Worm (Caenorhabditis elegans) whole organism, L4/young adult: Measurements from ENCODE around the gene F26A10.2.

ENCODE experiments used
- W03F9.2 ChIP-seq: fragments of 150-350 bp; optimal IDR thresholded peaks from 2 replicates; lab custom pipeline; 2014; ENCODE audit warnings: missing biosample characterization, missing genetic modification characterization
- dao-5 ChIP-seq: sonication (generic microtip); optimal IDR thresholded peaks from 2 replicates; lab custom pipeline; 2016; ENCODE audit warnings: missing genotype, missing genetic modification characterization, moderate library complexity, missing compliant biosample characterization
- him-1 ChIP-seq: sonication (generic microtip); optimal IDR thresholded peaks from 2 replicates; lab custom pipeline; 2016; ENCODE audit warnings: missing genotype, missing genetic modification reagents, missing genetic modification characterization, missing compliant biosample characterization

F26A10.2 gene

DNA sequence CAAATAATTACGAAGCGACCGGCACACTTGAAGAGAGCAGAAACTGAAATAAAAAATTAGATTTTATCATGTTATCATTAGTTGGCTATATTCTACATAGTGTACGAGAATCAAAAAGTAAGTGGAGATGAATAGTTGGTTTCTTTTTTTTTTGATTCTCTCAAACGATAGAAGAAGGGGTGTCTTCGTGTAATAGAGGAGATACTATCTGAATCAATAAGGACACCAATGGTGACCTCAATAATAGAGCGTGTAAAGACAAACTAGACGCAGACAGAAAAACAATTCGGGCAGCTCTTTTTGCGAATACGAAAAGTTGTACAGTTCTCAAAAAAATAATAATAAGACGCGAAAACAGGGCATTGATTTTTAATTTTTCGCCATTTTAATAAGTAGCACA is 17.3 kb upstream of the F26A10.2 start:
- no peak for TF ChIP-seq him-1 (tag; lab: Kevin White, UChicago)
- no peak for TF ChIP-seq dao-5
- no peak for TF ChIP-seq W03F9.2 (tag; lab: Kevin White, UChicago)

DNA sequence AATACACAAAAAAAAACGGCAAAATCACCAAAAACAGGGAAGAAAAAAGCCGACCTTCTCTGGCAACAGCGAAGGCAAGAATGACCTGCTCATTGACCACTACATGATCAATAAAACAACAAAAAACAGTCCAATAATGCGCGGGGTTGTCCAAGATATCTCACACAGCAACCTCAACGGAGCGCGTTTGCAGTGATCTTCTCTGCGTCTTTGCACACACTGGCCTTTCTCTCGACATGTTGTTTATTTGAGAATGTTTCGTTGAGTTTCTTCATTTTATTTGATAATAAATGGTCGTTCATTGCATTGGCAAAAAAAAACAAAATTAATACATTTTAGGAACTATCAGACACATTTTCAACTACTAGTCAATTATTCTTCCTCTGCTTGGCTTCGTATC is 16.4 kb upstream of the F26A10.2 start:
- TF ChIP-seq W03F9.2 (tag; lab: Kevin White, UChicago): no peak
- no peak for TF ChIP-seq him-1 (tag; lab: Kevin White, UChicago)
- TF ChIP-seq dao-5: no peak

DNA sequence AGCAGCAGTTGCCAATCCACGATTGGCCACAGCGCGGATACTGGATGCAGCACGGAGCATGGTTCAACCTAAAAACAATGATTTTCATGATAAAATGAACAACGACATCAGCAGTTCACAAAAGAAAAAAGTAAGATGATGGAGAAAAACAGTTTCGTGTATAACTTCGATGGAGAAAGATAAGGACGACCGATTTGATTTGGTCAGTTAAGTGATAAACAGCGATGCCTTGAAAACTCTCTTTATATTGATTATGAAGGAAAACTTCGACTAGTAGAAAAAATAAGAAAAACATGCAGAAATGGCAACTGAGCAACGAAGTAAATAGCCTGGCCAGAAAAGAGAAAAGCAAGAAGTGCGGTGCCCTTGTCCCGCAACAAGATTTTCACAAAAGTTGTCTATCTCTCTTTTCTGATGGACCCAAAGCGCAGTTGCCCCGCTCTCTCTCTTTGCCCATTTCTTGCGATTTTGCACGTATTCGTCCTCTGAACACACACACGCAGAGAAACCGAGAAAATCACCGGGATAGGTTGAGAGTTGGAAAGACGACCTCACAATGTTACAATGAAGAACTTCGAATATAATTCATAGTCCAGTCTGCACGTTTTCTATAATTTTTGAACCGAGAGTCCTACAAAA is 15.8 kb upstream of the F26A10.2 start, which contains the start of gene pcca-1:
TSS of gene pcca-1 (minus strand) at position 68 of the 639 bp plus-strand sequence.
- TF ChIP-seq him-1 (tag; lab: Kevin White, UChicago) (no peak), dao-5 (no peak), W03F9.2 (tag; lab: Kevin White, UChicago) (no peak)

DNA sequence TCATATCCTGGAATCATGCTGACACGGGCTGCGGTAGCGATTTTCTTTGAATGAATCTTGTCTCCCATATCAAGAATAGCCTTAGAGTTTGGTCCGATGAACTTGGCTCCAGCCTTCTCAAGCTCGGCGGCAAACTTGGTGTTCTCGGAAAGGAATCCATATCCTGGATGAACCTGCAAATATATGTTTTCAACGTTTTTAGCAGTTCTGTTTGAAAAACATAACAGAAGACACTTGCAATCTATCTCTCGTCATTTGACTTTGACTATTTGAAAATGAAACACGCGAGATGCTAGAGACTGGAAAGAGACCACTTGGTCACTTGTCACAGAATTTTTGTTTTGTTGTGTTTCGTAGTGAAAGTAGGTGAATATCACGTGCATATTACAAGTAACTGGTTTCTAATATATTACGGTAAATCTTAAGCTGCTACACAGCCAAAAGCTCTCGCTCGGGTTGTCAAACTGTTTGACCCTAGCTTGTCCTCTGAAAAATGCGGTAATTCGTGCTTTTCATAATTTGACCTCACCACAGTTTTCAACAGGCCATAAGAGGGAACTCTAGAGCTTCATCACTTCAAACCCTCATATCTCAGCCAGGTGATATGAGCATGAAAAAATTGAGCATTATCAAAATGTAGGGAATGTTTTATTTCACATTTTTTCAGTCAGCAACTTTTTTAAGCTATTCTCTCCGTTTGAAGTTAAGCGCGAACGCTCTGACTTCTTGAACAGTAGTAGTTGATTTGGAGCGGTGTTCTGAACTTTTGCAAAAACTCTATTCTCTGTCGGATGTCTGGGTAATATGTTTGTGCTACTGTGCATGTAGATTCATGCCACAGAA is 14.6 kb upstream of the F26A10.2 start:
- TF ChIP-seq him-1 (tag; lab: Kevin White, UChicago): no peak
- no peak for TF ChIP-seq W03F9.2 (tag; lab: Kevin White, UChicago)
- no peak for TF ChIP-seq dao-5

DNA sequence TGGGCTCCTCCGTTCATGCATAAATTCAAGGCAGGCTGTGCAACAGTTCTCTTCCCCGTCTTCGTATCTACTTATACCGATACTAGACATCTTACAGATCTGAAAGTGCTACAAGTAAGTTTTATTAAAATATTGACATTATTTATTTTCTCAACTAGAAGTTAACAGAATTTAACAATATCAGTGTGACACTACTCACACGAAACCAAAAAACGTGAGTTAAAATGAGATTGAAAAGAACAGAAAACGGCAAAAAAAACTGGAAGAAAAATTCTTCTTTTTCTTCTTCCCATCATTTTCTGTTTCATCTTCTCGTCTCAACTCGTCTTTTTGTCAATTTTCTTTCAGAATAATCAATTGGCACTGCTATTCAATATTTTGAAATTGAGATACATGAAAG is 11.7 kb upstream of the F26A10.2 start, which contains the start of gene F27D9.12:
TSS of gene F27D9.12 (minus strand) at position 101 of the 400 bp plus-strand sequence.
- TF ChIP-seq W03F9.2 (tag; lab: Kevin White, UChicago) (no peak), dao-5 (no peak), him-1 (tag; lab: Kevin White, UChicago) (no peak)

DNA sequence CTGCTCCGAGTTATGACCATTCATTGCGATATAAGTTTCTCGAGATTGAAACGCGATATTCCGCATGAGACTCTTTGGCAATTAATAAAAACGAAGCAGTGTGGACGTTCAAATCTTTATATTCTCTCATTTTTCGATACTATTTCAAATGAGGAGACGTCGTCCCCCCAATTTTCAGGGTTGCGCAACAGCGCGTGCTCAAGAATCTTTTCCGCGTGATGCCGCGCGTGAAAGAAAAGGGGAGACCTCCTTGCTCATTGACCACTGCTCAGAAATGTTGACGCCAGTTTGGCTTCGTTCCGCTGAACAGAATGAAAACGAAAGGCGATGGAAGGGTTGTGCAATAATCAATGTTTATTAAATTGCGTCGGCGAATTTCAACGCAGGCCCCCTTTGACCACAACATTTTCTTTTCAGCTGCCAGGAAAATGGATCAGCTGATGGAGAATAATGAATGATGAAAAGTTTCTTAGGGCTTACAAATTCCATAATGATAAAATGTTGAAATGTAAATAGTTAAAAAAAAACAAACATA is 10.3 kb upstream of the F26A10.2 start:
- TF ChIP-seq W03F9.2 (tag; lab: Kevin White, UChicago): no peak
- TF ChIP-seq dao-5: no peak
- TF ChIP-seq him-1 (tag; lab: Kevin White, UChicago): no peak

DNA sequence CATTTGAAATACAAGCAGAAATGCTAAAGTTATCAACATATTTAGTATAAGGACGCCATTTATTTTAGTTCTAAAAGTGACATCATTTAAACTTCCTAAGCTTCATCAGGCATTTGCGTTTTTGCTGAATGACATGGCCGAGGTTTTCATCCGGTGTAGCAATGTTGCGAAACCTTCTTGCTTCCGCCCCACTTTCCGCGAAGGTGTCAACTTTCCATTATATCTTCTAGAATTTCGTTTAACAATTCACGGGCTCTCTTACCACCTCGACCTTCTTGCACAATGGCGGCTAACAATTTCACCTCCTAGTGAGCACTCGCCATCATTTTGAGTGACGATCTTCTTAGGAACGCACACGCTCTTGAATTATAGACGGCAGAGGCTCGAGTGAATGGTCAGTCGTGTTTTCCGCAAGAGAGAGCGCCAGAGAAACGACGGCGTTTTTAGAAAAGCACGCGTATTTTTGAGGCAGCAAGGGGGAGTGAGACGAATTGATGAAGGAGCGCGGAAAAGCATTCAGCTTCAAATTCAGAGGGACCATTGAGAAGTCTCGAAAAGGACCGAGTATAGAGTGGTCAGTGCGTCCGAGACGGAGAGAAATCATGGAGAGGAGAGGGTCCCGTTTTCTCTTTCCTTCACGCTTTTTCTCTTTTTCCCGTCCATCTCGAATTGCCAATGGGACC is 8.6 kb upstream of the F26A10.2 start:
- TF ChIP-seq dao-5: no peak
- TF ChIP-seq W03F9.2 (tag; lab: Kevin White, UChicago): no peak
- peak; percentile 30 for TF ChIP-seq him-1 (tag; lab: Kevin White, UChicago)

DNA sequence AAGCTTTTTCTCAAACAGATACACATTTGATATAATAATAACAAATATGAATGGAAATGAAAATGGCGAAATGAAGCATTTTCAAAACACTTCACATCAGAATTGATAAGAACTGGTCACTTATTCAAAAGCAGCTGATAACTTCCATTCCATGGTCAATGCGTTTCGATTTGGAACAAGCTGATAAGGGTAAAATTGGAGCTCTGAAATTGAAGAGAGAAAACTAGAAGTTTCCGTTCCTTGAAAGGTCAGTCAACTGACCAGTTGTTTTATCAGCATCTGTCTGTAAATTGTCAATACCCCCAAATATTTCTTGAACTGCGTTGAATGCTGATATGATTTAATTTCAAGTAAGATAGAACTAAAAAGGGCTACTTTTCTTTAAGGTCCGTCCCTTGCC is 7.1 kb upstream of the F26A10.2 start:
- TF ChIP-seq dao-5: no peak
- no peak for TF ChIP-seq him-1 (tag; lab: Kevin White, UChicago)
- no peak for TF ChIP-seq W03F9.2 (tag; lab: Kevin White, UChicago)

DNA sequence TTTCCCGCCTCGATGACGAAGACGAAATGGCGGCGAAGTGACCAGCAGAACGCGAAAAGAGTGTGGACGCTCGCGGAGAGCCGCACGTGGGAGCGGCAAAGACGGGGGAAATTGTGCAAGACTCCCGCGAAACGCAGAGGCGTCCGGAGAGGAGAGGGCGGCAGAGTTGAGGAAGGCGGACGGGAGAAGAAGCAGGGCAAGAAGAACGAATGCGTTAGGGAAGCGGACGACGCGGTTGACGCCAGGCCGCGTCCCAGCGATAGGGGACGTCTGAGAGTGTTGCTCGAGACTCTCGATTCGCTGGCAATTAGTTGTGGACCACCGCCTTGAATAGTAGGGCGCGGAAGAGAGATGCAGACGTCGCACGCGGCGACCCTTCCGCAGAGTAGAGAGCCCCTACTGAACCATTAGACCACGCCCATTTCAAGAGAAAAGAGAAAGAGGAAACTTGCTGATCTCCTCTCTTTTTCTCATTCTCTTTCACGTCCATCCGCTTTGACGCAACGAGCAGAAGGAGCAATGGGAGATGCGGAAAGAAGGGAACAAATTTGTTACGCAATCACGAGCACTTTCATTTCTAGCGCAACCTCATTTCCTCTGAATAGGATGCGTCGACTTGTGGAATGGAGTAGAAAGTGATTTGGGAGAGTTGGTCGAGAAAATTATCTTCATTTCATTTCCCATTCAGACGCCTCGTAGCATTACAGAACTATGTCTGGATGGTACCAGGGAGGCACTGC is 6.2 kb upstream of the F26A10.2 start:
- TF ChIP-seq him-1 (tag; lab: Kevin White, UChicago) (no peak), W03F9.2 (tag; lab: Kevin White, UChicago) (no peak), dao-5 (no peak)

DNA sequence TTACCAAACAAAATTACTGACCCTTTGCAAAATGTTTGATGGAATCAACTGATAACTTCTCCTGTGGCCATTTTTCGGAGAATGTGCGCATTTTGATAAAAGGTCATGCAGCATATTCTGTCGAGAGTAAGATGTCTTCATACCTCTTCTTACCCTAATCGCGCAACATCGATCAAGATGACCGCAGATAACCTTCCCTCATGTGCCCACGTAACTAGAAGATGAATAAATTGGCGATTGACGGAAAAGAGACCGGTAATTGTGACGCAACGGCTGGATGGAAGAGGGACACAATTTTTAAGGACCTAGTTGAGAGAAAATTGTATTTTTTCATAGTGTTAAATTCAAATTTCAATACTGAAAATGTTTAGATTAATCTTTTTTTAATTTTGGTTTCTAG is 4.4 kb downstream of the F26A10.2 start:
- TF ChIP-seq him-1 (tag; lab: Kevin White, UChicago) (no peak), W03F9.2 (tag; lab: Kevin White, UChicago) (no peak), dao-5 (no peak)

DNA sequence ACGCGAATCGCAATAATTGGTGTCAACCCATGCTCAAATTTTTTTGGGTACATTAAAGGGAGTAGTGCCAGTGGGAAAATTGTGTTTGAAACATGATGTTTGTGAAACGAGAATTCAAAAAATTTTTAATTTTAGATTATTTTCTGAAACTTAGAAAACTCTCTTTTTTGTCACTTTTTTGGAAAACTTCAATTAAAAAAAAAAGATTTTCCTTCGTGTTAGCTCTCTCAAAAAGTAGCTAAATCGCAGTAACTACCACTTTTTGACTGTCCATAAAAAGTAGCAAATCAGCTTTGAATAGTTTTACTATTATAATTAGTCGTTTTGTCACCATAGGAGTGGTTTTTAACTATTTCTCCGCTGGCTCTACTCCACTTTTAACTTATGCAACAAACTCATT is 4.8 kb downstream of the F26A10.2 start:
- TF ChIP-seq dao-5 (no peak), him-1 (tag; lab: Kevin White, UChicago) (no peak), W03F9.2 (tag; lab: Kevin White, UChicago) (no peak)

DNA sequence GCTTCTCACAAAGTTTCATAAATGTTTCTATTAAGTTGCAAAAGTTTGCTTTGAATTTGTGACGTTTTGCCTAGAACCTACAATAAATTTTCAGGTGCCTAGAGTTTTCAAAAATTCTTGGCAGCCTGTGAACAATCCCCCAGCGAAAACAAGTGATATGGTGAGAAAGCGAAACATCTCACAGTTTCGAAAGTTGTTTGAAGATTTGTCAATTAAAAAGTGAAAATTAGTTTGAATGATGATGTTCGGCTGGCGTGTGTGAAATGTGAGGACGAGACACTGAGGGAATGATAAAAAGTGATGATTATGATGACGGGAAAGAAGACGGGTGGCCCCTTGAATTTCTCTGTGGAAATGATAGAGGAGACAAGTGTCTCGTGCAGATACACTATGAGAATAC is 6.4 kb downstream of the F26A10.2 start:
- TF ChIP-seq W03F9.2 (tag; lab: Kevin White, UChicago) (no peak), dao-5 (no peak), him-1 (tag; lab: Kevin White, UChicago) (no peak)

DNA sequence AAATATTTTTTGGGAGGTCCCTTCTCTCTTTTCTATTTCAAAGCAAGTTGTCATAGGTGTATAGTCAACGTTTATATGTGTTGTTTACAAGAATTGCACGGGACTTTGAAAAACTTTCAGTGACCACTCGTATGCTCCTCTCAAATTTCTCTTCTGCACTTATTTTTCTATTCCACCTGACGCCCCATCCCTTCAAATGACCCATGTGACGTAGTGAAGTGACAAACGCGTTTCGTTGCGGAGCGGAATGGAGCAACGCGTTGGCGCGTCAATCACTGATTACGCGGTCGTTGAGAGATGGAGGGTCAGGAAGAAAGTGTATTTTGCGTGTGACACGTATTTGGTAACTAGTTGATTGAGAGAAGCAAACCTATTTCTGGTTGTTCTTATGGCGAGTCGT is 9.2 kb downstream of the F26A10.2 start:
- TF ChIP-seq him-1 (tag; lab: Kevin White, UChicago) (no peak), dao-5 (no peak), W03F9.2 (tag; lab: Kevin White, UChicago) (no peak)
